Fruit fly (Drosophila melanogaster): ENCODE results near the gene CG31637.

The CG31637 gene

DNA sequence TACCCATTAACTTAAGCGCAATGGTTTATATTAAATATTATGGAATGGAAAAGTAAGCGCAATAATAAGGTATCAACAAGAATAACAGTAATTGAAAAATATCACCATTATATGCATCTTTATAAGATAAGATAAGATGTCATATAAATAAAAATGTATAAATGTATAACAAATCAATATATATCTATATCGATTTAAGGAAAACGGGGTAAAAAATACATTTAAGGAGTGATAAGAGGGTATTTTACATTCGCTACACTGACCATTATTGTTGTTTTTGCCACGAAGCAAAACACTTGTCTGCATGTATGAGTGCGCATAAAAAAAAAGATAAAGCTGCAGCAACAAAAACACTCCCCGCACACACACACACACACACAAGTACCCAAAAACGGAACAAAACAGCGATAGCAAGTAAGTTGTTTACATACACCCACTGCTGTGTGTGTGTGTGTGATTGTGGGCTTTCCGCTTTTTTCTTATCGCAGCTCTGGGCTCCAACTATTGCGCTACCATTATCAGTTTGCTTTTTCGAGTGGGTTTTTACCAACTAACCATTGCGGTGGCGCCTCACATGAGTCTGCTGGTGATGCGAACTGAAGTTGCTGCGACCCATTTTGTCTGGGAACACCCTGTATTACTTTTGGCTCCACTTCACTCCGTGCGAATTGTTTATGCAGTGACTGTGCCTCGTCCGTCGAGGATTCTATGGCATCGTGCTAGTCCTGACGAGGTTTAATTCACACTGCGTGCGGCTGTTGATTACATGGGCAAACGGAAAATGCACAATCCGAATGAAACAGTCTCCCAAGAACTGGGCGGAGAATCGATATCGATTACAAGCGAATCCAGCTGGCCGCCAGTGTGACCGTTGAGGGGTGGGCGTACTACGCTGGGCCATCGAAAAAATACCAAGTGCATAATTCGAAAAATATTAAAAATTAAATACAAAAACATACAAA is 25.1 kb upstream of the CG31637 start, which contains the start of gene mmy:
Gene mmy, minus strand, starts transcription at position 829 of the 962 bp plus-strand sequence.
- TF ChIP-seq CG8478 (optimal IDR thresholded peaks at IDR 0.05) (no peak), CTCF (optimal IDR thresholded peaks at IDR 0.05) (no peak)

DNA sequence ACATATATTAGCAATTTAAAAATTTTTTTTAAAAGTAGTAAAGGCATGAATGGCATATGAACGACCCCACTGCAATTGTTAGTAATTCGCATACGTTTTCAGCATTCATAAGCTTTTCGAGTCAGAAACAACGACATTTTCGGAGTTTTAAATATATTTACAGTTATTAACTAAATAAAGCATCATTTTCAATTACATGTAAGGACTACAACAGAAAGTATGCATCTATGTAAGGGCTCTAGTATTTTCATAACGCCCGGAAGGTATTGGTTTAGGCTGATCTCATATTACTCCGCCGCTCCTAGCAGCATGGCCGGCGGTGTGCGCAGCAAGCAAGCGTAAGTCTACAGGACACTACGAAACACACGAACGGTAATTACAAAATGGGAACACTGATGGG is 24.1 kb upstream of the CG31637 start:
- no peak for TF ChIP-seq CTCF (optimal IDR thresholded peaks at IDR 0.05)
- no peak for TF ChIP-seq CG8478 (optimal IDR thresholded peaks at IDR 0.05)

DNA sequence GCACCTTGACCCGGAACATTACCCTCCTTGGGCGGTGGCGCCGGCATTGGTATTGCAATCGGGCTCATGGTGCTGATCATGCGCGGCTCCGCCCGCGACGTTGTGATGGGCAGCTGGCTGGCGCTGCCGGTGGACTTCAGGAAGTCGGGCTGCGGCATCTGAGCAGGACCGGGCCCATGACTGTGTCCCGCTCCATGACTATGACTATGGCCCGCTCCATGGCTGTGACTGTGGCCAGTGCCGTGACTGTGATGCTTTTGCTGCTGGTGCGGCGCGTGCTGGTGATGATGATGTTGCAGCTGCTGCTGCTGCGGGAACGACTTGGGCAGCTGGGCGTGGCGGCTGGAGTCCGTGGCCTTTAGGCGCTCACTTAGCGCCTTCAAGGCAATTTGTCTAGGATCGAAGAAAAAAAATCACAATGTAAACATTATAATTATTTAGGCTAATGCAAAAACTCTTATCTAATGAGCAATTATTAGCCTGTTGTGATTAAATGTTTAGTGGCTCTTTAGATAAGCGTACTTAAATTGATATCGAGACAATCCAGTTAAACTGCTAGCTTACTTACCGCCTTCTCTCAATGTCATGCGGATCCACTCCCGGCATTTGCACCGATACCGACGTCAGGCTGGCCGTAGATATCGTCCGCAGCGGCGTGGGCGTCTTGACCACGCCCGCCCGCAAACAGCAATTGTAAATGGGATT is 23.4 kb upstream of the CG31637 start:
- TF ChIP-seq CTCF (optimal IDR thresholded peaks at IDR 0.05), result no peak
- TF ChIP-seq CG8478 (optimal IDR thresholded peaks at IDR 0.05), result no peak

DNA sequence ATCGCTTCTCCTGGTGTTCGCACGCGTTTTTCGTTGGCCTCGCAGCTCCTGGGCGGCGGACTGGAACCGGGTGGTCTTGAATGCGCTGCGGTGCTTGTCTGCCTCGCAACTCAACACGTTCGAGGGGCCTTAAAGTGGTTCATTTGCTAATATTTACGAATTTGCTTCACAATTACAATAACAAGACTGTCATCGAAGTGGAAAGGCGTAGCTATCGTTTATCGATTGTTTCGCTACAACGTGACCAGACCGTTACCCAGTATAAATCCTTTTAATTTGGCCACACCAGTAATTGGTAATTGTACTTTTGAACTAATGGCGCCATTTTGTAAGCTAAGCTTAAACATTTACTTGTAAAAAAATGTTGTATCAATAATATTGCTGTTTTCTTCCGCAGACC is 21.7 kb upstream of the CG31637 start, which contains the start of gene CG9536:
Gene CG9536, minus strand, starts transcription at position 223 of the 400 bp plus-strand sequence.
- TF ChIP-seq CTCF (optimal IDR thresholded peaks at IDR 0.05) (no peak), CG8478 (optimal IDR thresholded peaks at IDR 0.05) (no peak)

DNA sequence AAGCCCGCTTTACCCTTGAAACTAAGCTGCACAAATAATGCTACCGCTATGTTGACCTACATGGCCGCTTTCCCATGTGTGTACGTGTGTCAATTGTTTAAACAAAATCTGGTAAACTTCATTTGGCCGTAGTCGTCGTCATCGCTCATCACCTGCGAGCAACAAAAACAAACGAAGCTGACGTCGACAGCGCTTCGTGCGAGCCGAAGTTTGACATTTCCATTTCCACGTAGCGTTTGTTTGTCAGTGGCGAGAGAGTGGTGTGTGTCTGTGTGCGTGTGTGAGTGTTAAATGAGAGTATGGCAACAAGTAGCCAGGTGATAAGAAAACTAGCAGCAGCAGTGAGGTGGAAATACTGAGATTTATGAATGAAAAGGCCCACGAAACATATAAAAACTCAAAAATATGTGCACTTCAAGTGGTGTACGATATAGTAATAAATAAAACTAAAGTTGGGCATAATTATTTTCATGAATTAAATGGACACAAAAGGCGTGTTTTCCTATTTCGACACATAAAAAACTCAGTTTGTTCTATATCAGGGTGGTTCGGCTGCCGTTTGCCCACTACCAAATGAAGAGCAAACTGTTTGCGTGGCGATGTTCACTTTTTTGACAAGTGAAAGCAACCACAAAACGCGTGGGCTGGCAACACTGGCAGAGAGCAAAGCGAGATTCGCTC is 19.1 kb upstream of the CG31637 start:
- TF ChIP-seq CTCF (optimal IDR thresholded peaks at IDR 0.05), result no peak
- TF ChIP-seq CG8478 (optimal IDR thresholded peaks at IDR 0.05), result no peak

DNA sequence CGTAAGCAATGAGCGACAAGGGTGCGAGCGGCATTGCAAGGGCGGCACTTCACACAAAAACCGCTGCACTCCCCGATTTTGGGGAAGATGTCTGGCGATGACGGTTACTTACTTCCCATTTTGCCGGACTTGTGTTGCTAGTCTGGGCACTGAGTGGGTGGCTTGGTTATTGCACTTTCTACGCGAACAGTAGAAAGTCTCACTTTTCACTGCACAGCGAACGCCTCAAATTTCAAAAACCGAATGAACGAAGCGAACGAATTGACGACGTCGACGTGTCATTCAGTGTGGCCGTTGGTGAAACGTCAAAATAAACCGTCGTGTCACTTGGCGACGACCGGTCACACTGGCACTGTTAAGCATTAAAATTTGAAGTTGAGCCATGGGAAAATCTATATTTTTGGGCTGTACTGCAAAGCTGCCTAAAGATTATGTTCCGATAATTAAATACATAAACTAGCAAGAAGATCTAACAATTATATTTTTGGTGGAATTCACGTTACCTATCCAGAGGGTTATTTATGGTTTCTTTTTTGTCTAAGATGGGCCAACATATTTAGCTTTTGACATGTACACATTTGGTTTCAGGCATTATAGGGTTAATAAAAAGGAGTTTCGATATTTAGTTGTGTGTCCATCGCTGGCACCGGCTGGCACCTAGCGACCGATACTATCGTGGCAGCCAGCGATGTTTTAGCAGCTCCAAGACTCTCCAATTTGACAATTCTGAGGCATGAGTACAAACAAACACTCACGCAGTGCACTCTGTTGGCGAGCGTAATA is 18.0 kb upstream of the CG31637 start, which contains the start of the genes Sec61alpha and Daxx:
Gene Sec61alpha, minus strand, starts transcription at position 364 of the 783 bp plus-strand sequence.
Gene Daxx, plus strand, starts transcription at position 718 of the 783 bp plus-strand sequence.
- TF ChIP-seq CTCF (optimal IDR thresholded peaks at IDR 0.05) (no peak), CG8478 (optimal IDR thresholded peaks at IDR 0.05) (no peak)

DNA sequence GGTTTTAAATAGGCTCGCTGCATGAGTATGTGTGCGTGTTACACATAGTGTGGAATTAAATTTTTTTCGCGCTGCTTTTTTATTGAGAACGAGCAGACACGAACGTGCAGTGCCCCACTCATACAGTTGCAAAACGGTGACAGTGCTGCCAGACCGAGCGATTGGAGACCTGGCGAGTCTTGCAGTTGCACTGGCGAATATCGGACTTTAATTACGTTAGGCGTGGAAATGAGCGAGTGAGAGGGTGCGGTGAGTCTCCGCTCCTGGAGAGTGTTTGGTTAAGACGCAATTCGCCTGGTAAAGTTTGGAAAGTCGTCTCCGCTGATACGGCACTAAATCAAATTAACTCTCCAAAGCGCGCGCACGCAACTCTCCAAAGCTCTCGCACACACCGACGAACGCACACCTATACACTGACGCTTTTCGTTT is 17.1 kb upstream of the CG31637 start:
- TF ChIP-seq CG8478 (optimal IDR thresholded peaks at IDR 0.05) (no peak), CTCF (optimal IDR thresholded peaks at IDR 0.05) (no peak)

DNA sequence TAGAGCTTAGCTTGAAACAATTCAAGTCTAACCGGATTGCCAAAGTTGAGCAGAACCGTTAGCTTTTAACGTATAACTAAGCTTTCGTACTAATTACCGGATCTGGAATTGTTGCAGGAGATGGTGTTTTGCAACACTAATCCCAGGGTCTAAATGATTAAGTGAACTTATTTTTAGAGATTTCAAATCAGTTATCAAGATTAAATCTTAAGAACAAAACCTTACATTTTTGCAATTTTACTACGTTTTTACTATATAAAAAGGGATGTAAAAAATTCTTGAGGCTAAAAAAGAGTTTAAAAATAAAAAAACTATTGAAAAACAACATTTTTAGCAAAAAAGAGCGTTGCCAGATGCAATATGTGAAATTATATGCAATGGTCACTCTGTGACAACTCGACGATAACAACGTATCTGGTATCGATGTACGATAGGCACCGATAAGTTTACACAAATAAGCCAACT is 9.7 kb upstream of the CG31637 start, which contains the start of the genes KFase and epsilonCOP:
Gene KFase, minus strand, starts transcription at position 81 of the 465 bp plus-strand sequence.
Gene epsilonCOP, plus strand, starts transcription at position 415 of the 465 bp plus-strand sequence.
- TF ChIP-seq CTCF (optimal IDR thresholded peaks at IDR 0.05) (peak in 1 of 2 experiments; percentile 27), CG8478 (optimal IDR thresholded peaks at IDR 0.05) (no peak)

DNA sequence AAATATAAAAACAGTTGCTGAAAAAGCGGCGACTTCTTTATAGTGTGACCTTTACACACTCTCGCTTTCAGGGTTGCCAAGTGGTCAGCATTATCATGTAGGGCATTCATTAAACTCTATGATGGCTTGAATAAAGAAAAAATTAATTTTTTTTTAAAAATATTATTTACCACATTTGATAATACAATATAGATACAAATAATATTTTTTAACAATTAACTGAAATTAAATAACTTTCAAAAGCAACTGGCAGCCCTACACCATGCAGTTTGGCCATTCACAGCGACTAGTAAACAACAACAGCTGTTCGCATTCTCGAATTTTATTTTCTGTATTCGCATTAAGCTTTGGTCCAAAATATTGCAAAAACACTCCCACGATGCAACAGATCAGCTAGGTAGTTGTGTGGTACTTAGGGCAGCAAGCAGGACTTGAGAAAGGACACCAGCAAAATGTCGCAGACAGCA is 7.6 kb upstream of the CG31637 start, which contains the start of the genes Phf5a and CG31638:
Gene Phf5a, minus strand, starts transcription at position 61 of the 467 bp plus-strand sequence.
Gene CG31638, plus strand, starts transcription at position 279 of the 467 bp plus-strand sequence.
- TF ChIP-seq CTCF (optimal IDR thresholded peaks at IDR 0.05) (no peak), CG8478 (optimal IDR thresholded peaks at IDR 0.05) (no peak)

DNA sequence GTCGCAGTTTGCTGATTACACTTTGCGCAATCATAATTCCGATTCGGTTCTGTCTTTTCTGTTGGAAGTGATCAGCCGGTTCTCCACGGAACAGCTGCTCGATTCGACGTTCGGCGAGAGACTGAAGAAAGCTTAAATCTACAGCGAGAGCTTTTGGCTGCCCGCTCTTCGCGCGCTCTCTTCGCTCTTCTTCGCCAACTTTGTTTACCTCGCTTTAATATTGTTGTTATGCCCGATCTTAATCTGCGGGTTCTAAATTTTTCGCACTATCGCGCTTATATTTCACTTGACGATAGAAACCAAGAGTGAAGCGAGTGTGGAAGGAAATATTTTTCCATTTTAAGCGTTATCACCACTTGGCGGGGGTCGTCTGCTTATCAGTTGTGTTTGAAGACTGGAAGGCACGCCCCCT is 4.0 kb upstream of the CG31637 start, which contains the start of gene CG9547:
Gene CG9547, minus strand, starts transcription at position 128 of the 412 bp plus-strand sequence.
- no peak for TF ChIP-seq CTCF (optimal IDR thresholded peaks at IDR 0.05)
- TF ChIP-seq CG8478 (optimal IDR thresholded peaks at IDR 0.05), result no peak

DNA sequence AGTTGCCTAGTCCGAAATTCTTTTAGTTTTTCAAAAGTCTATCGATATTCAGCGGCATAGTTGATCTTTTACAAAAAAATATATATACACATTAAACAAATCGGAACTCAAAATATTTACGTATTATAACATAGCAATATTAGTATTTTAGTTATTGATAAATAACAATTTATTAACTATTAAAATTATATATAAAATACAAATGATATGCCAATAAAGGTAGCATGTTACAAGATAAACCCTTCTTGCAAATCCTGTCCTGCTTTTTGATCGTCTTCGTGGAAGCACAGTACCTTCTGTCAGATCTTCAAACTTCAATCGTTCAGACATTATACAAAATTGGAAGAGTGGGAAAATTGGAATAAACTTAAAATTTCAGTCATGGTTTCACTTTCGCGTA is 1.7 kb upstream of the CG31637 start, which contains the start of gene CG9550:
Gene CG9550, plus strand, starts transcription at position 301 of the 400 bp plus-strand sequence.
- TF ChIP-seq CG8478 (optimal IDR thresholded peaks at IDR 0.05) (no peak), CTCF (optimal IDR thresholded peaks at IDR 0.05) (no peak)

DNA sequence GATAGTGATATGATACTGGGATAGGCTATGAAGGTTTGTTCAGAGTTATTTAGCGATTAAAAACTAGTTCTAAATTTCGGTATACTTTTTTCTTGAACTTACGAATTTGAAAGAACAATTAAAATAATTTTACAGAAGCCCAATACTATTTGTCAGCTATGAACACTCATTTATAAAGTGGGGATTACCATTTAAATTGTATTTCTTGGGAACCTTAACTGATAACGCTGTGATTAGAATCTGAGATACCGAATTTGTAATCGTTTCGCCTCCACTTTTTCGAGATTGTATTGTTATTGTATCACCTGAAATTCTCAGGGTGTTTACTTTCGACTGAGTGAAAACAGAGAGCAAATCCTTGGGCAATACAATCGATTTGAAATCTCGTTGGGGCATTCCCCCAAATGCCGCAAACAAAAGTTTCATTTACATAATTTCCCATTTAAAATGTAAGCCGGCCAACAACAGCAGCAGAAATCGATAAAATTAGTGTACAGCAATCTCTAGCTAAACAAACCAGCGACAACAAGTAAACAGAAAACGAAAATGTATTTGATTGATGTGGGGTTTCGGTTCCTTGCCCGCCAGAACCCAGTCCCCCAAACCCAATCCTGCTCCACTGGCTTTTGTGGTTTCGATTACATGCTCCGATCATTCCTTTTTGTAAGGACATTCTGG is 2.3 kb downstream of the CG31637 start:
- TF ChIP-seq CG8478 (optimal IDR thresholded peaks at IDR 0.05), result no peak
- TF ChIP-seq CTCF (optimal IDR thresholded peaks at IDR 0.05), result no peak

All from S2 (cell line).